Worm (Caenorhabditis elegans) whole organism, L4 larva: ENCODE measurements around the gene gem-1.

ENCODE experiments used
- F49E8.2 ChIP-seq: sonication (generic microtip); optimal IDR thresholded peaks from 2 replicates; lab custom pipeline; 2016; ENCODE audit warnings: missing compliant biosample characterization, mild to moderate bottlenecking, missing genetic modification characterization, borderline replicate concordance
- T20F7.1 ChIP-seq: fragments of 200-800 bp; sonication (Bioruptor generic); optimal IDR thresholded peaks from 2 replicates; lab custom pipeline; 2018; ENCODE audit warnings: mild to moderate bottlenecking, missing genetic modification characterization, missing compliant biosample characterization
- T26A8.4 ChIP-seq: fragments of 200-800 bp; sonication (Bioruptor generic); IDR thresholded peaks from 2 replicates; pipeline ENCODE4 v1.3.6; 2022; ENCODE audit warnings: missing genetic modification characterization, missing compliant biosample characterization
- Y105C5A.15 ChIP-seq: fragments of 200-800 bp; sonication (Bioruptor generic); IDR thresholded peaks from 2 replicates; pipeline ENCODE4 v1.3.6; 2022; ENCODE audit warnings: missing genetic modification characterization, missing compliant biosample characterization
- Y48G9A.11 ChIP-seq: fragments of 200-800 bp; sonication (Bioruptor generic); IDR thresholded peaks from 2 replicates; pipeline ENCODE4 v1.3.6; 2022; ENCODE audit warnings: missing genetic modification reagents, missing genetic modification characterization, missing compliant biosample characterization
- Y5F2A.4 ChIP-seq: fragments of 200-800 bp; sonication (Bioruptor generic); optimal IDR thresholded peaks from 2 replicates; lab custom pipeline; 2018; ENCODE audit warnings: mild to moderate bottlenecking, missing genetic modification characterization, missing compliant biosample characterization
- ZK546.5 ChIP-seq, 2 experiments: sonication (generic microtip); optimal IDR thresholded peaks; 2 replicates each; lab custom pipeline; 2017; ENCODE audit warnings: missing biosample characterization in 2 of 2, missing genetic modification characterization in 2 of 2
- aha-1 ChIP-seq: fragments of 150-350 bp; peaks from one replicate; lab custom pipeline; 2014; ENCODE audit warnings: missing biosample characterization, missing genetic modification characterization
- aly-2 ChIP-seq: sonication (generic microtip); optimal IDR thresholded peaks from 2 replicates; lab custom pipeline; 2018; ENCODE audit warnings: missing biosample characterization, missing genetic modification characterization
- arid-1 ChIP-seq: fragments of 200-800 bp; sonication (Bioruptor generic); conservative IDR thresholded peaks from 2 replicates; pipeline ENCODE4 v1.3.6; 2022; ENCODE audit warnings: missing genetic modification reagents, missing genetic modification characterization, missing compliant biosample characterization
- ceh-28 ChIP-seq: fragments of 150-350 bp; optimal IDR thresholded peaks from 2 replicates; lab custom pipeline; 2014; ENCODE audit warnings: missing biosample characterization, missing genetic modification reagents, missing genetic modification characterization
- ceh-32 ChIP-seq: sonication (generic microtip); optimal IDR thresholded peaks from 2 replicates; lab custom pipeline; 2016; ENCODE audit warnings: mild to moderate bottlenecking, missing genetic modification characterization, missing compliant biosample characterization; ENCODE audit not compliant: poor library complexity
- ceh-82 ChIP-seq: sonication (generic microtip); optimal IDR thresholded peaks from 2 replicates; lab custom pipeline; 2017; ENCODE audit warnings: missing biosample characterization, missing genetic modification characterization
- cey-2 ChIP-seq: sonication (generic microtip); optimal IDR thresholded peaks from 3 replicates; lab custom pipeline; 2017; ENCODE audit warnings: missing genetic modification characterization, mild to moderate bottlenecking, missing compliant biosample characterization, antibody characterized with exemption, borderline replicate concordance; ENCODE audit not compliant: insufficient read depth
- ctbp-1 ChIP-seq: fragments of 200-800 bp; sonication (Bioruptor generic); IDR thresholded peaks from 2 replicates; pipeline ENCODE4 v1.3.6; 2022; ENCODE audit warnings: missing genetic modification reagents, missing genetic modification characterization, missing compliant biosample characterization
- daf-12 ChIP-seq: fragments of 150-350 bp; optimal IDR thresholded peaks from 2 replicates; lab custom pipeline; 2014; ENCODE audit warnings: missing biosample characterization, missing genetic modification reagents, missing genetic modification characterization
- daf-19 ChIP-seq: fragments of 200-800 bp; sonication (Bioruptor generic); conservative IDR thresholded peaks from 2 replicates; pipeline ENCODE4 v1.3.6; 2022; ENCODE audit warnings: missing genetic modification characterization, missing compliant biosample characterization
- daf-8 ChIP-seq: fragments of 200-800 bp; sonication (Bioruptor generic); IDR thresholded peaks from 2 replicates; pipeline ENCODE4 v1.3.6; 2022; ENCODE audit warnings: missing genetic modification characterization, missing compliant biosample characterization
- egl-27 ChIP-seq: sonication (generic microtip); optimal IDR thresholded peaks from 3 replicates; lab custom pipeline; 2017; ENCODE audit warnings: missing biosample characterization, missing genetic modification reagents, missing genetic modification characterization
- fos-1 ChIP-seq: fragments of 150-350 bp; optimal IDR thresholded peaks from 2 replicates; lab custom pipeline; 2014; ENCODE audit warnings: missing biosample characterization, missing genetic modification characterization
- gei-8 ChIP-seq: fragments of 200-800 bp; sonication (Bioruptor generic); optimal IDR thresholded peaks from 2 replicates; lab custom pipeline; 2018; ENCODE audit warnings: mild to moderate bottlenecking, missing genetic modification characterization, missing compliant biosample characterization
- lin-15B ChIP-seq: fragments of 150-350 bp; sonication (generic microtip); optimal IDR thresholded peaks from 3 replicates; lab custom pipeline; 2014; ENCODE audit warnings: missing biosample characterization, missing genetic modification characterization
- lin-29 ChIP-seq: fragments of 200-800 bp; sonication (Bioruptor generic); IDR thresholded peaks from 2 replicates; pipeline ENCODE4 v1.3.6; 2022; ENCODE audit warnings: missing genetic modification reagents, missing genetic modification characterization, missing compliant biosample characterization
- lin-38 ChIP-seq: fragments of 200-800 bp; sonication (Bioruptor generic); IDR thresholded peaks from 2 replicates; pipeline ENCODE4 v1.3.6; 2022; ENCODE audit warnings: missing genetic modification reagents, missing genetic modification characterization, missing compliant biosample characterization
- lin-39 ChIP-seq: fragments of 150-350 bp; optimal IDR thresholded peaks from 2 replicates; lab custom pipeline; 2014; ENCODE audit warnings: missing biosample characterization, missing genetic modification reagents, missing genetic modification characterization
- lir-3 ChIP-seq: sonication (generic microtip); optimal IDR thresholded peaks from 2 replicates; lab custom pipeline; 2016; ENCODE audit warnings: mild to moderate bottlenecking, missing genetic modification characterization, missing compliant biosample characterization
- madf-5 ChIP-seq, 2 experiments: fragments of 200-800 bp; sonication (Bioruptor generic); IDR thresholded peaks; 2 replicates each; pipeline ENCODE4 v1.3.6; 2022; ENCODE audit warnings: missing compliant biosample characterization in 2 of 2, missing genetic modification characterization in 2 of 2
- mdl-1 ChIP-seq, 2 experiments: fragments of 150-350 bp in 1 of 2; sonication (generic microtip) in 1 of 2; optimal IDR thresholded peaks; 2 replicates each; lab custom pipeline; 2014 to 2017; ENCODE audit warnings: missing biosample characterization in 2 of 2, missing genetic modification characterization in 2 of 2
- mdt-29 ChIP-seq: fragments of 200-800 bp; sonication (Bioruptor generic); IDR thresholded peaks from 2 replicates; pipeline ENCODE4 v1.3.6; 2022; ENCODE audit warnings: missing genetic modification reagents, missing genetic modification characterization, missing compliant biosample characterization
- mes-2 ChIP-seq: sonication (generic microtip); optimal IDR thresholded peaks from 2 replicates; lab custom pipeline; 2016; ENCODE audit warnings: missing genotype, mild to moderate bottlenecking, missing genetic modification characterization, missing compliant biosample characterization; ENCODE audit not compliant: poor library complexity, severe bottlenecking
- mxl-2 ChIP-seq: fragments of 200-800 bp; sonication (Bioruptor generic); conservative IDR thresholded peaks from 2 replicates; pipeline ENCODE4 v1.3.6; 2022; ENCODE audit warnings: missing genetic modification reagents, missing genetic modification characterization, missing compliant biosample characterization
- mxl-3 ChIP-seq: fragments of 200-800 bp; sonication (Bioruptor generic); optimal IDR thresholded peaks from 2 replicates; lab custom pipeline; 2018; ENCODE audit warnings: mild to moderate bottlenecking, missing genetic modification characterization, missing compliant biosample characterization
- nhr-10 ChIP-seq: fragments of 150-350 bp; optimal IDR thresholded peaks from 2 replicates; lab custom pipeline; 2014; ENCODE audit warnings: missing biosample characterization, missing genetic modification characterization
- nhr-41 ChIP-seq: fragments of 200-800 bp; sonication (Bioruptor generic); IDR thresholded peaks from 2 replicates; pipeline ENCODE4 v1.3.6; 2022; ENCODE audit warnings: missing genetic modification reagents, missing genetic modification characterization, missing compliant biosample characterization
- nhr-42 ChIP-seq: fragments of 200-800 bp; sonication (Bioruptor generic); IDR thresholded peaks from 2 replicates; pipeline ENCODE4 v1.3.6; 2022; ENCODE audit warnings: missing genetic modification characterization, missing compliant biosample characterization
- nhr-48 ChIP-seq: sonication (generic microtip); optimal IDR thresholded peaks from 2 replicates; lab custom pipeline; 2016; ENCODE audit warnings: mild to moderate bottlenecking, missing genetic modification characterization, missing compliant biosample characterization
- nhr-6 ChIP-seq: fragments of 150-350 bp; optimal IDR thresholded peaks from 2 replicates; lab custom pipeline; 2014; ENCODE audit warnings: missing biosample characterization, missing genetic modification characterization
- nhr-76 ChIP-seq: fragments of 150-350 bp; optimal IDR thresholded peaks from 2 replicates; lab custom pipeline; 2014; ENCODE audit warnings: missing biosample characterization, missing genetic modification characterization
- pqm-1 ChIP-seq: sonication (generic microtip); optimal IDR thresholded peaks from 2 replicates; lab custom pipeline; 2017; ENCODE audit warnings: missing biosample characterization, missing genetic modification characterization
- saeg-2 ChIP-seq: fragments of 200-800 bp; sonication (Bioruptor generic); IDR thresholded peaks from 2 replicates; pipeline ENCODE4 v1.3.6; 2022; ENCODE audit warnings: missing genetic modification reagents, missing genetic modification characterization, missing compliant biosample characterization
- sdz-12 ChIP-seq: fragments of 200-800 bp; sonication (Bioruptor generic); optimal IDR thresholded peaks from 2 replicates; lab custom pipeline; 2018; ENCODE audit warnings: mild to moderate bottlenecking, missing genetic modification characterization, missing compliant biosample characterization
- set-16 ChIP-seq: fragments of 200-800 bp; sonication (Bioruptor generic); IDR thresholded peaks from 2 replicates; pipeline ENCODE4 v1.3.6; 2022; ENCODE audit warnings: missing genetic modification reagents, missing genetic modification characterization, missing compliant biosample characterization
- skn-1 ChIP-seq: fragments of 150-350 bp; optimal IDR thresholded peaks from 2 replicates; lab custom pipeline; 2014; ENCODE audit warnings: missing biosample characterization, missing genetic modification characterization
- snpc-4 ChIP-seq: fragments of 150-350 bp; optimal IDR thresholded peaks from 2 replicates; lab custom pipeline; 2014; ENCODE audit warnings: missing biosample characterization, missing genetic modification characterization
- tra-1 ChIP-seq: fragments of 200-800 bp; sonication (Bioruptor generic); IDR thresholded peaks from 2 replicates; pipeline ENCODE4 v1.3.6; 2022; ENCODE audit warnings: missing genetic modification reagents, missing genetic modification characterization, missing compliant biosample characterization
- unc-39 ChIP-seq: sonication (generic microtip); optimal IDR thresholded peaks from 2 replicates; lab custom pipeline; 2017; ENCODE audit warnings: missing biosample characterization, missing genetic modification characterization
- zag-1 ChIP-seq: fragments of 150-350 bp; optimal IDR thresholded peaks from 2 replicates; lab custom pipeline; 2014; ENCODE audit warnings: missing biosample characterization, missing genetic modification characterization
- zip-11 ChIP-seq: fragments of 200-800 bp; sonication (Bioruptor generic); IDR thresholded peaks from 2 replicates; pipeline ENCODE4 v1.3.6; 2022; ENCODE audit warnings: missing genetic modification characterization, missing compliant biosample characterization
- zip-2 ChIP-seq: fragments of 150-350 bp; optimal IDR thresholded peaks from 2 replicates; lab custom pipeline; 2014; ENCODE audit warnings: missing biosample characterization, missing genetic modification characterization

Gene gem-1

DNA sequence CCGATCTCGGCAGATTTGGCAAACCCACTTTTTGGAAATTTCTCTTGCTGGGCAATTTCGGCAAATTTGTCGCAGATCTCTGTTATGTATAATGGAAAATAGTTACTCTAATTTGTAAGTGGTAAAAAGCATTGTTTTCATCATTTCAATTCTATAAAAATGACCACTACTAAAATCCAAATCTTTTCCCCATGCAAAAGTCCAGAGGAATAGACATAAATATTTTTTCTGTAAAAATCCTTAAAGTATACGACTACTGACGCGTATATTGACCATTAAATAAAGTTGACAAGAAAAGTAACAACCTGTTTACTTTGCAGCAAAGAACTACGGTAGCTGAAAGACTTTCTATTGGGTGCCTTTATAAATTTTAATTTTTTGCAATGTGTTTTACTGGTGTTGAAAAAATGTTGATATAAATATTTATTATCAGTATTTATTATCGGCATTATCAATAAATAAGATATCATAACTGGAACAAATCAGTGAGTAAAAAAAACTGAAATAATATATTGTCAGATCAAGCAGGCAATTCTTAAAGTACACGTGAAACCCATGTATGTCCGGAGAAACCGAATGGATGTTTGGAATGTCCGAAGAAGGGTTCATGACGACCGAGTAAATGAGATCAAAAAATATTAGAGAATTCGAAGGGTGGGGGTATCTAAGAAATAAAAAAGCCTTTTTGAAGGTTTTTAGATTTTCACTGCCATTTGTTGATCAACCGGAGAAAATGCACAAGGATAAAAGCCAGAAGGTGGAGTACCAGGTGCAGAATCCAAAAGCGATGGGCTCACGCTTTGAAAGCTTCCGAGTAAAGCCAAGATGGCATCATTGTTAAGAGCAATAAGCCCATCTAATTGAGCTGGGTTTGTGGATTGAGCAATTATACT lies 27.3 kb downstream of the gem-1 start (continued):
- peak; percentile 42 for TF ChIP-seq lin-38 (GFP tag; lab: Robert Waterston, UW)
- peak; percentile 75 for TF ChIP-seq mdt-29 (GFP tag; lab: Robert Waterston, UW)
- TF ChIP-seq sdz-12 (GFP tag; lab: Kevin White, UChicago), result no peak
- no peak for TF ChIP-seq madf-5 (GFP tag; IDR thresholded peaks at IDR 0.05; lab: Robert Waterston, UW)
- no peak for TF ChIP-seq ctbp-1
- TF ChIP-seq gei-8, result peak; percentile 73
- TF ChIP-seq saeg-2, result peak; percentile 36; the same call in 1 of the 2 replicates
- 0 out of 2 replicates have a peak, but pooled peaks have one; percentile 28 for TF ChIP-seq nhr-42 (GFP tag; lab: Robert Waterston, UW)
- peak; percentile 79 for TF ChIP-seq zip-2

DNA sequence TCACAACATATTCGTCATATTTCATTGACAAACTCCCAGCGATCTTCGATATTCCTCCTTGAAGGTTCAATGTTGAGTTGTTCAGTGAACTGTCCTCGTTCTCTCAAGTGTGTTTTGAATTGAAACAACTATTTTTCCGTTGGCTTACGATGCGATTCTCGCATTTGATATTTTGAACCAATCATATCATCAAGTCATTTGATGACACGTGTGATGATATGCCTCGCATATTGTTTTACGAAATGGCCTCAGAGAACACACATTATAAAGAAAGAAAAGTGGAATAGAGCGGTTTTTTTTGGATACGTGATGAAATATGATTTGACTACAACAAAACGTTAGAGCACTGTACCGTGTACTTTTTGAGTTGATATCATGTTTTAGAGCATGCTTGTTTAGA lies 28.4 kb downstream of the gem-1 start:
- TF ChIP-seq T26A8.4 (GFP tag; lab: Robert Waterston, UW) (no peak), tra-1 (GFP tag; lab: Robert Waterston, UW) (0 out of 2 replicates have a peak, but pooled peaks have one; percentile 12), daf-12 (no peak), set-16 (no peak), lin-29 (GFP tag; lab: Robert Waterston, UW) (no peak), saeg-2 (no peak), nhr-76 (tag; lab: Kevin White, UChicago) (no peak), nhr-48 (tag; lab: Kevin White, UChicago) (peak; percentile 78), lin-15B (tag; lab: Kevin White, UChicago) (no peak), zip-11 (GFP tag; lab: Robert Waterston, UW) (no peak), arid-1 (GFP tag; lab: Robert Waterston, UW) (no peak), daf-8 (GFP tag; lab: Robert Waterston, UW) (no peak), mxl-2 (GFP tag; lab: Robert Waterston, UW) (0 out of 2 replicates have a peak, but pooled peaks have one; percentile 6), ceh-28 (no peak), snpc-4 (tag; lab: Kevin White, UChicago) (no peak), ZK546.5 (tag; optimal IDR thresholded peaks at IDR 0.05; lab: Kevin White, UChicago) (no peak), Y5F2A.4 (no peak), Y48G9A.11 (GFP tag; lab: Robert Waterston, UW) (no peak), skn-1 (no peak), ceh-82 (tag; lab: Kevin White, UChicago) (no peak), nhr-10 (peak; percentile 92), daf-19 (GFP tag; lab: Robert Waterston, UW) (no peak), egl-27 (no peak), mdl-1 (tag; optimal IDR thresholded peaks at IDR 0.05; lab: Kevin White, UChicago) (peak in 1 of 2 experiments; percentile 81), mxl-3 (GFP tag; lab: Kevin White, UChicago) (peak; percentile 98), F49E8.2 (tag; lab: Kevin White, UChicago) (no peak), lin-39 (tag; lab: Kevin White, UChicago) (no peak), unc-39 (tag; lab: Kevin White, UChicago) (no peak), fos-1 (tag; lab: Kevin White, UChicago) (no peak), ceh-32 (tag; lab: Kevin White, UChicago) (no peak), nhr-6 (tag; lab: Kevin White, UChicago) (peak; percentile 34), zag-1 (tag; lab: Kevin White, UChicago) (no peak), Y105C5A.15 (GFP tag; lab: Robert Waterston, UW) (no peak), nhr-41 (GFP tag; lab: Robert Waterston, UW) (no peak), lir-3 (tag; lab: Kevin White, UChicago) (no peak), T20F7.1 (GFP tag; lab: Kevin White, UChicago) (peak; percentile 56), aly-2 (tag; lab: Kevin White, UChicago) (no peak), pqm-1 (tag; lab: Kevin White, UChicago) (no peak), cey-2 (tag; lab: Kevin White, UChicago) (peak; percentile 64), mes-2 (tag; lab: Kevin White, UChicago) (peak; percentile 41), aha-1 (tag; lab: Kevin White, UChicago) (peak; percentile 93)
